Worm (Caenorhabditis elegans): ENCODE results near the gene T21D9.2.

The T21D9.2 gene

ce11 chrX:2138923-2139322, 42.2 kb upstream of the T21D9.2 start:
- TF ChIP-seq nfya-1 (tag; optimal IDR thresholded peaks at IDR 0.05; ENCODE audit: insufficient read depth) (peak; percentile 16), hmg-11 (tag; optimal IDR thresholded peaks at IDR 0.05) (no peak), fkh-10 (GFP tag; optimal IDR thresholded peaks at IDR 0.05) (peak; percentile 55), skn-1 (tag; optimal IDR thresholded peaks at IDR 0.05) (no peak), lin-39 (tag; optimal IDR thresholded peaks at IDR 0.05) (no peak)

- TF ChIP-seq R02D3.7 (tag; optimal IDR thresholded peaks at IDR 0.05): no peak
- TF ChIP-seq nhr-43 (tag; optimal IDR thresholded peaks at IDR 0.05; ENCODE audit: poor library complexity, severe bottlenecking): no peak
- TF ChIP-seq pqm-1 (tag; optimal IDR thresholded peaks at IDR 0.05): no peak
- TF ChIP-seq nhr-76 (tag; optimal IDR thresholded peaks at IDR 0.05): no peak
- no peak for TF ChIP-seq nfya-1 (tag; optimal IDR thresholded peaks at IDR 0.05; ENCODE audit: insufficient read depth)
- TF ChIP-seq pha-4 (tag; optimal IDR thresholded peaks at IDR 0.05): no peak
- no peak for TF ChIP-seq ama-1 (optimal IDR thresholded peaks at IDR 0.05)
- no peak for TF ChIP-seq eor-1 (tag; optimal IDR thresholded peaks at IDR 0.05)
- no peak for TF ChIP-seq hmg-11 (tag; optimal IDR thresholded peaks at IDR 0.05)
- TF ChIP-seq fkh-2 (tag; optimal IDR thresholded peaks at IDR 0.05): no peak
These were observed 40.2 kb upstream of the T21D9.2 start for ce11 chrX:2136937-2137336.

- no peak for TF ChIP-seq ceh-9 (tag; optimal IDR thresholded peaks at IDR 0.05)
- TF ChIP-seq nfya-1 (tag; optimal IDR thresholded peaks at IDR 0.05; ENCODE audit: insufficient read depth): peak; percentile 15
- TF ChIP-seq nhr-237 (tag; optimal IDR thresholded peaks at IDR 0.05): no peak
- TF ChIP-seq lin-39 (tag; optimal IDR thresholded peaks at IDR 0.05): peak; percentile 50
- no peak for TF ChIP-seq unc-39 (tag; optimal IDR thresholded peaks at IDR 0.05)
- peak; percentile 44 for TF ChIP-seq hmg-11 (tag; optimal IDR thresholded peaks at IDR 0.05)
- no peak for TF ChIP-seq ceh-82 (tag; optimal IDR thresholded peaks at IDR 0.05)
- no peak for TF ChIP-seq skn-1 (tag; optimal IDR thresholded peaks at IDR 0.05)
- TF ChIP-seq jun-1 (tag; optimal IDR thresholded peaks at IDR 0.05): no peak
These were observed 34.9 kb upstream of the T21D9.2 start, which contains the start of gene F53B1.9 for ce11 chrX:2131650-2132049. Gene F53B1.9, minus strand, starts transcription at chrX:2131844.

- TF ChIP-seq tbx-2 (tag; optimal IDR thresholded peaks at IDR 0.05) (no peak), ceh-16 (tag; optimal IDR thresholded peaks at IDR 0.05) (no peak), ceh-9 (tag; optimal IDR thresholded peaks at IDR 0.05) (no peak), egl-27 (tag; optimal IDR thresholded peaks at IDR 0.05) (no peak), snpc-4 (tag; optimal IDR thresholded peaks at IDR 0.05) (no peak), jun-1 (tag; optimal IDR thresholded peaks at IDR 0.05) (no peak), nhr-25 (tag; optimal IDR thresholded peaks at IDR 0.05) (no peak), nhr-12 (tag; optimal IDR thresholded peaks at IDR 0.05) (no peak), pha-4 (tag; optimal IDR thresholded peaks at IDR 0.05) (no peak), fkh-10 (GFP tag; optimal IDR thresholded peaks at IDR 0.05) (no peak), pqm-1 (tag; optimal IDR thresholded peaks at IDR 0.05) (no peak), unc-39 (tag; optimal IDR thresholded peaks at IDR 0.05) (no peak), hmg-11 (tag; optimal IDR thresholded peaks at IDR 0.05) (no peak), mdl-1 (tag; optimal IDR thresholded peaks at IDR 0.05) (no peak)
These were observed 33.4 kb upstream of the T21D9.2 start, which contains the start of gene F53B1.8 for ce11 chrX:2130141-2130540. Gene F53B1.8, minus strand, starts transcription at chrX:2130241.

ce11 chrX:2120961-2121360, 24.3 kb upstream of the T21D9.2 start, which contains the start of gene gpa-5:
Gene gpa-5, minus strand, starts transcription at chrX:2121061.
- TF ChIP-seq nhr-67 (tag; optimal IDR thresholded peaks at IDR 0.05) (no peak), ZK546.5 (tag; optimal IDR thresholded peaks at IDR 0.05) (no peak), nhr-77 (tag; optimal IDR thresholded peaks at IDR 0.05) (no peak), ztf-4 (tag; optimal IDR thresholded peaks at IDR 0.05) (no peak), nhr-43 (tag; optimal IDR thresholded peaks at IDR 0.05; ENCODE audit: poor library complexity, severe bottlenecking) (no peak), elt-2 (tag; optimal IDR thresholded peaks at IDR 0.05) (no peak), tbx-2 (tag; optimal IDR thresholded peaks at IDR 0.05) (no peak)

ce11 chrX:2118162-2118561, 21.5 kb upstream of the T21D9.2 start, which contains the start of gene swip-10:
Gene swip-10, minus strand, starts transcription at chrX:2118262.
- TF ChIP-seq nhr-237 (tag; optimal IDR thresholded peaks at IDR 0.05): no peak
- no peak for TF ChIP-seq ama-1 (optimal IDR thresholded peaks at IDR 0.05)
- TF ChIP-seq fkh-10 (GFP tag; optimal IDR thresholded peaks at IDR 0.05): no peak
- no peak for TF ChIP-seq snpc-4 (tag; optimal IDR thresholded peaks at IDR 0.05)
- TF ChIP-seq sea-2 (GFP tag; optimal IDR thresholded peaks at IDR 0.05): no peak
- TF ChIP-seq mdl-1 (tag; optimal IDR thresholded peaks at IDR 0.05): no peak
- TF ChIP-seq aly-2 (tag; optimal IDR thresholded peaks at IDR 0.05): no peak
- no peak for TF ChIP-seq elt-2 (tag; optimal IDR thresholded peaks at IDR 0.05)
- no peak for TF ChIP-seq ceh-16 (tag; optimal IDR thresholded peaks at IDR 0.05)
- TF ChIP-seq R02D3.7 (tag; optimal IDR thresholded peaks at IDR 0.05): no peak
- no peak for TF ChIP-seq nhr-11 (tag; optimal IDR thresholded peaks at IDR 0.05)
- no peak for TF ChIP-seq mml-1 (tag; optimal IDR thresholded peaks at IDR 0.05)
- TF ChIP-seq elt-3 (tag; optimal IDR thresholded peaks at IDR 0.05): no peak
- no peak for TF ChIP-seq ztf-4 (tag; optimal IDR thresholded peaks at IDR 0.05)
- TF ChIP-seq daf-12 (tag; optimal IDR thresholded peaks at IDR 0.05): no peak
